Worm (Caenorhabditis elegans) whole organism, L3 larva: ENCODE measurements around the gene F37C12.14.

Experiments used
- R02D3.7 ChIP-seq: fragments of 150-350 bp; optimal IDR thresholded peaks from 2 replicates; lab custom pipeline; 2014; ENCODE audit warnings: missing biosample characterization, missing genetic modification characterization
- ZK546.5 ChIP-seq: sonication (generic microtip); optimal IDR thresholded peaks from 2 replicates; lab custom pipeline; 2017; ENCODE audit warnings: missing biosample characterization, missing genetic modification characterization
- aly-2 ChIP-seq: fragments of 150-350 bp; optimal IDR thresholded peaks from 2 replicates; lab custom pipeline; 2014; ENCODE audit warnings: missing biosample characterization, missing genetic modification characterization
- ama-1 ChIP-seq: fragments of 150-350 bp; optimal IDR thresholded peaks from 2 replicates; lab custom pipeline; 2018
- ceh-16 ChIP-seq: sonication (generic microtip); optimal IDR thresholded peaks from 2 replicates; lab custom pipeline; 2017; ENCODE audit warnings: missing biosample characterization, missing genetic modification characterization
- ceh-28 ChIP-seq: fragments of 150-350 bp; optimal IDR thresholded peaks from 2 replicates; lab custom pipeline; 2014; ENCODE audit warnings: missing biosample characterization, missing genetic modification reagents, missing genetic modification characterization
- ceh-9 ChIP-seq: sonication (generic microtip); optimal IDR thresholded peaks from 2 replicates; lab custom pipeline; 2018; ENCODE audit warnings: missing biosample characterization, missing genetic modification characterization
- egl-27 ChIP-seq: sonication (generic microtip); optimal IDR thresholded peaks from 4 replicates; lab custom pipeline; 2017; ENCODE audit warnings: missing biosample characterization, missing genetic modification reagents, missing genetic modification characterization
- egl-5 ChIP-seq: fragments of 150-350 bp; optimal IDR thresholded peaks from 2 replicates; lab custom pipeline; 2017; ENCODE audit warnings: missing biosample characterization, missing genetic modification reagents, missing genetic modification characterization, inconsistent platforms
- elt-1 ChIP-seq: fragments of 150-350 bp; optimal IDR thresholded peaks from 2 replicates; lab custom pipeline; 2014; ENCODE audit warnings: missing biosample characterization, missing genetic modification characterization
- elt-2 ChIP-seq: sonication (generic microtip); optimal IDR thresholded peaks from 2 replicates; lab custom pipeline; 2016; ENCODE audit warnings: missing genetic modification reagents, mild to moderate bottlenecking, missing genetic modification characterization, missing compliant biosample characterization
- elt-3 ChIP-seq, 3 experiments: fragments of 150-350 bp in 1 of 3; sonication (generic microtip) in 2 of 3; optimal IDR thresholded peaks; 2 replicates in 2 of 3; 4 replicates in 1 of 3; lab custom pipeline; 2014 to 2017; ENCODE audit warnings: missing biosample characterization in 3 of 3, missing genetic modification characterization in 3 of 3
- eor-1 ChIP-seq, 2 experiments: fragments of 150-350 bp; optimal IDR thresholded peaks; 2 replicates each; lab custom pipeline; 2014 to 2018; ENCODE audit warnings: missing biosample characterization in 2 of 2, missing genetic modification characterization in 2 of 2
- fkh-10 ChIP-seq: sonication (generic microtip); optimal IDR thresholded peaks from 2 replicates; lab custom pipeline; 2017; ENCODE audit warnings: missing biosample characterization, missing genetic modification reagents, missing genetic modification characterization
- fos-1 ChIP-seq: fragments of 150-350 bp; optimal IDR thresholded peaks from 2 replicates; lab custom pipeline; 2014; ENCODE audit warnings: missing biosample characterization, missing genetic modification characterization
- hmg-11 ChIP-seq: sonication (generic microtip); optimal IDR thresholded peaks from 2 replicates; lab custom pipeline; 2016; ENCODE audit warnings: missing genetic modification characterization, missing compliant biosample characterization
- jun-1 ChIP-seq: fragments of 150-350 bp; optimal IDR thresholded peaks from 2 replicates; lab custom pipeline; 2014; ENCODE audit warnings: missing biosample characterization, missing genetic modification reagents, missing genetic modification characterization
- lin-15B ChIP-seq: fragments of 150-350 bp; optimal IDR thresholded peaks from 2 replicates; lab custom pipeline; 2014; ENCODE audit warnings: missing biosample characterization, missing genetic modification characterization
- lin-39 ChIP-seq: fragments of 150-350 bp; optimal IDR thresholded peaks from 2 replicates; lab custom pipeline; 2018; ENCODE audit warnings: missing biosample characterization, missing genetic modification reagents, missing genetic modification characterization
- lsy-12 ChIP-seq: sonication (generic microtip); optimal IDR thresholded peaks from 2 replicates; lab custom pipeline; 2016; ENCODE audit warnings: mild to moderate bottlenecking, missing genetic modification characterization, missing compliant biosample characterization
- mdl-1 ChIP-seq: fragments of 150-350 bp; optimal IDR thresholded peaks from 2 replicates; lab custom pipeline; 2014; ENCODE audit warnings: missing biosample characterization, missing genetic modification characterization
- mml-1 ChIP-seq: fragments of 150-350 bp; sonication (generic microtip); optimal IDR thresholded peaks from 3 replicates; lab custom pipeline; 2014; ENCODE audit warnings: missing biosample characterization, missing genetic modification characterization
- nfya-1 ChIP-seq: sonication (generic microtip); optimal IDR thresholded peaks from 2 replicates; lab custom pipeline; 2017; ENCODE audit warnings: missing genetic modification characterization, mild to moderate bottlenecking, missing compliant biosample characterization, antibody characterized with exemption, moderate library complexity; ENCODE audit not compliant: insufficient read depth
- nhr-12 ChIP-seq: fragments of 150-350 bp; optimal IDR thresholded peaks from 2 replicates; lab custom pipeline; 2014; ENCODE audit warnings: missing biosample characterization, missing genetic modification characterization
- nhr-23 ChIP-seq: fragments of 150-350 bp; optimal IDR thresholded peaks from 2 replicates; lab custom pipeline; 2014; ENCODE audit warnings: missing biosample characterization, missing genetic modification reagents, missing genetic modification characterization
- nhr-237 ChIP-seq: fragments of 150-350 bp; optimal IDR thresholded peaks from 2 replicates; lab custom pipeline; 2014; ENCODE audit warnings: missing biosample characterization, missing genetic modification characterization
- nhr-25 ChIP-seq: sonication (generic microtip); optimal IDR thresholded peaks from 2 replicates; lab custom pipeline; 2017; ENCODE audit warnings: missing biosample characterization, missing genetic modification characterization
- nhr-28 ChIP-seq: fragments of 150-350 bp; optimal IDR thresholded peaks from 2 replicates; lab custom pipeline; 2014; ENCODE audit warnings: missing biosample characterization, missing genetic modification characterization
- nhr-43 ChIP-seq: sonication (generic microtip); optimal IDR thresholded peaks from 2 replicates; lab custom pipeline; 2016; ENCODE audit warnings: mild to moderate bottlenecking, missing genetic modification characterization, missing compliant biosample characterization; ENCODE audit not compliant: poor library complexity, severe bottlenecking
- nhr-67 ChIP-seq: fragments of 150-350 bp; optimal IDR thresholded peaks from 2 replicates; lab custom pipeline; 2014; ENCODE audit warnings: missing biosample characterization, missing genetic modification characterization
- nhr-76 ChIP-seq: fragments of 150-350 bp; sonication (generic microtip); optimal IDR thresholded peaks from 5 replicates; lab custom pipeline; 2014; ENCODE audit warnings: missing biosample characterization, missing genetic modification characterization
- nhr-77 ChIP-seq: fragments of 150-350 bp; optimal IDR thresholded peaks from 2 replicates; lab custom pipeline; 2014; ENCODE audit warnings: missing biosample characterization, missing genetic modification characterization
- pha-4 ChIP-seq: fragments of 150-350 bp; optimal IDR thresholded peaks from 2 replicates; lab custom pipeline; 2014; ENCODE audit warnings: missing biosample characterization, missing genetic modification reagents, missing genetic modification characterization
- pqm-1 ChIP-seq: fragments of 150-350 bp; optimal IDR thresholded peaks from 2 replicates; lab custom pipeline; 2017; ENCODE audit warnings: missing biosample characterization, missing genetic modification characterization, inconsistent platforms
- skn-1 ChIP-seq: fragments of 150-350 bp; optimal IDR thresholded peaks from 2 replicates; lab custom pipeline; 2014; ENCODE audit warnings: missing biosample characterization, missing genetic modification characterization
- snpc-4 ChIP-seq: fragments of 150-350 bp; optimal IDR thresholded peaks from 2 replicates; lab custom pipeline; 2014; ENCODE audit warnings: missing biosample characterization, missing genetic modification characterization
- tbx-2 ChIP-seq: sonication (generic microtip); optimal IDR thresholded peaks from 2 replicates; lab custom pipeline; 2016; ENCODE audit warnings: mild to moderate bottlenecking, missing genetic modification characterization, missing compliant biosample characterization
- unc-39 ChIP-seq: sonication (generic microtip); optimal IDR thresholded peaks from 4 replicates; lab custom pipeline; 2017; ENCODE audit warnings: missing biosample characterization, missing genetic modification characterization
- unc-62 ChIP-seq: fragments of 150-350 bp; sonication (generic microtip); optimal IDR thresholded peaks from 4 replicates; lab custom pipeline; 2014; ENCODE audit warnings: missing biosample characterization, missing genetic modification reagents, missing genetic modification characterization
- ztf-11 ChIP-seq: fragments of 150-350 bp; optimal IDR thresholded peaks from 2 replicates; lab custom pipeline; 2014; ENCODE audit warnings: missing biosample characterization, missing genetic modification characterization
- ztf-4 ChIP-seq: fragments of 150-350 bp; optimal IDR thresholded peaks from 2 replicates; lab custom pipeline; 2014; ENCODE audit warnings: missing biosample characterization, missing genetic modification characterization

Gene F37C12.14

DNA sequence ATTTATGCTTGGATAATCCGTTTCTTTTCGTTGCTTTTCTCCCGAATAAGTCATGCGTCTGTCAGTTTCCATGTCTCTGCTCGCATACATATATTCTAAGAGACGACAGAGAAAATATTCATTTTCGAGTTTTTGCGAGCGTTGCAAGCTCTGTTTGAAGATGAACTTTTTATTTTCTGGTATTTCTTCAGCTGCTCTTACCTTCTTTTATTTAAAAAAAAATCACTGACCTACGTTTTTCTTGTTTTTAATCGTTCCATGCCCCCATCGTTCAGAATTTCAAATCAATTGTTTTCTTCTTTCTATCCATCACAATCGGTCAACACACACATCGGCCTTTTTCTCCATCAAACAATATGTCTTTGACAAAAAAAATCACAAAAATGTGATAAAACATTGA lies 25.1 kb upstream of the F37C12.14 start:
- TF ChIP-seq lin-15B (no peak), nhr-76 (no peak), nhr-28 (tag; lab: Kevin White, UChicago) (no peak), nhr-43 (tag; lab: Kevin White, UChicago) (no peak), egl-5 (tag; lab: Kevin White, UChicago) (no peak)

DNA sequence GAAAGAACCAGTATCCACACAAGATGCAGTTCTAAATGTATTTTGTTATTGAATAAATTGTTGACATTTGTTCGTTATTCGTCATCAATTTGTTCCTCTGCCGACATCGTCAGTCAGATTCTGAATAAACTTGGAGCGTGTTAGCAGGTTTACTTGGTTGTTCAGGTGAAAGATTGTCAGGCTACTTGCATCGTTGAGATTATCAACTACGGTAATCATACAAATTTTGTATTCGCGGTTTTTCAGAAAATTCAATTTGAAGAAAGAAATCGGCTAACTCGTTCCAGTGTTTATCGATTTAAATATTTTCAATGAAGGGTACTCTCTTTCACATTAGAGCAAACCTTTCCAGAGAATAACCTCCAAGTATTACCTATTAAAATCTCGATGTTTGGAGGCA lies 24.3 kb upstream of the F37C12.14 start, which contains the start of gene R151.2:
Gene R151.2, plus strand, starts transcription at position 247 of the 400 bp plus-strand sequence.
- TF ChIP-seq nhr-28 (tag; lab: Kevin White, UChicago) (no peak), fos-1 (tag; lab: Kevin White, UChicago) (peak; percentile 10)

DNA sequence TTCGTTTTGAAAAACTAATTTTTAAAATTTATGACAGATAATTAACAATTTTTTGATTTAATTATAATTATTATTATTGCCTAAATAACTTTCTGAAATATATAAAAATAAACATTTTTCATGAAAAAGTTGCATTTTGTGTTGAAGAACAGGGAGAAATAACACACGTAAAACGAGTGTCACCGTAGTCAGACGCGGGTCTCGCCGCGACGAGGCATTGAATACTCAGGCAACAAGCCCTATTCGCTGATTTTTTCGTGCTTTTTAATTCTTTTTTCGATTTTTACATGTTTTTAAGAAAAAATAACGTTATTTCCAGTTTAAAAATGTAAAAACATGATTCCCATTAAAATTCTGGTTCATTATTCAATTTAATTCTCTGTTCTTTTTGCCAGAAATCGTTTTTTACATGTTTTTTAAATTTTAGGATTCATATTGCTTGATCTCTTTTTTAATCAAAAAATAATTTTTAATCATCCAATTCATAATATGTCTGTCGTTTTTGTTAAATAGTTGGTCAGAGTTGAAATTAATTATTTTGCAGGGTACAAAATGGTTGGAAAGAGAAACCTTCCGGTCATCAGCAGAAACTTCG lies 22.6 kb upstream of the F37C12.14 start, which contains the start of gene rpl-6:
Gene rpl-6, plus strand, starts transcription at position 545 of the 595 bp plus-strand sequence.
- no peak for TF ChIP-seq mml-1
- TF ChIP-seq snpc-4 (tag; lab: Kevin White, UChicago) = peak; percentile 48
- peak; percentile 37 for TF ChIP-seq tbx-2 (tag; lab: Kevin White, UChicago)
- TF ChIP-seq elt-3 (tag; optimal IDR thresholded peaks at IDR 0.05; lab: Kevin White, UChicago) = peak in 1 of 3 experiments; percentile 72
- peak; percentile 93 for TF ChIP-seq lin-15B
- TF ChIP-seq fkh-10 (GFP tag; lab: Kevin White, UChicago) = peak; percentile 14
- peak; percentile 35 for TF ChIP-seq jun-1 (tag; lab: Kevin White, UChicago)
- no peak for TF ChIP-seq ceh-9
- TF ChIP-seq fos-1 (tag; lab: Kevin White, UChicago) = no peak
- peak; percentile 98 for TF ChIP-seq nfya-1 (tag; lab: Kevin White, UChicago)
- peak; percentile 18 for TF ChIP-seq elt-1 (tag; lab: Kevin White, UChicago)
- no peak for TF ChIP-seq nhr-237
- TF ChIP-seq nhr-12 = no peak
- TF ChIP-seq pqm-1 (tag; lab: Kevin White, UChicago) = peak; percentile 67
- no peak for TF ChIP-seq ztf-11 (tag; lab: Kevin White, UChicago)
- TF ChIP-seq lsy-12 = peak; percentile 90
- TF ChIP-seq skn-1 (tag; lab: Kevin White, UChicago) = peak; percentile 77
- peak; percentile 21 for TF ChIP-seq ceh-16 (tag; lab: Kevin White, UChicago)
- peak; percentile 66 for TF ChIP-seq elt-2
- peak; percentile 59 for TF ChIP-seq ama-1 (lab: Kevin White, UChicago)
- TF ChIP-seq nhr-43 (tag; lab: Kevin White, UChicago) = peak; percentile 79
- TF ChIP-seq R02D3.7 = peak; percentile 84
- TF ChIP-seq nhr-67 (tag; lab: Kevin White, UChicago) = no peak
- no peak for TF ChIP-seq mdl-1 (tag; lab: Kevin White, UChicago)
- no peak for TF ChIP-seq aly-2 (tag; lab: Kevin White, UChicago)
- peak; percentile 73 for TF ChIP-seq lin-39 (tag; lab: Kevin White, UChicago)
- no peak for TF ChIP-seq unc-39
- TF ChIP-seq nhr-25 (tag; lab: Kevin White, UChicago) = peak; percentile 88
- peak; percentile 98 for TF ChIP-seq nhr-23
- TF ChIP-seq nhr-77 (tag; lab: Kevin White, UChicago) = no peak
- TF ChIP-seq ZK546.5 (tag; lab: Kevin White, UChicago) = peak; percentile 22
- TF ChIP-seq eor-1 (tag; optimal IDR thresholded peaks at IDR 0.05; lab: Kevin White, UChicago) = no peak
- TF ChIP-seq ceh-28 (tag; lab: Kevin White, UChicago) = peak; percentile 60
- TF ChIP-seq hmg-11 = peak; percentile 81
- TF ChIP-seq egl-5 (tag; lab: Kevin White, UChicago) = peak; percentile 66
- no peak for TF ChIP-seq unc-62 (GFP tag; lab: Kevin White, UChicago)
- TF ChIP-seq pha-4 (tag; lab: Kevin White, UChicago) = peak; percentile 98
- TF ChIP-seq nhr-76 = peak; percentile 1
- TF ChIP-seq ztf-4 = peak; percentile 13
- TF ChIP-seq egl-27 = peak; percentile 72
